Fruit fly (Drosophila melanogaster) whole organism, embryonic: ENCODE results near the gene Cisd2.
A peak's percentile ranks its signal among the peaks of the same experiment; 100 is the strongest.

ENCODE experiments used
- Abd-B ChIP-seq: fragments of 200-800 bp; sonication (Bioruptor generic); optimal IDR thresholded peaks from 2 replicates; lab custom pipeline; 2018; ENCODE audit warnings: missing biosample characterization, mild to moderate bottlenecking, missing genetic modification characterization, moderate library complexity
- Atf-2 ChIP-seq: fragments of 200-800 bp; sonication (Bioruptor generic); optimal IDR thresholded peaks from 2 replicates; lab custom pipeline; 2016; ENCODE audit warnings: missing biosample characterization, missing genetic modification characterization
- Bdp1 ChIP-seq: fragments of 200-800 bp; sonication (Bioruptor generic); optimal IDR thresholded peaks from 3 replicates; lab custom pipeline; 2016; ENCODE audit warnings: missing biosample characterization, missing genetic modification characterization
- Bgb ChIP-seq: fragments of 200-800 bp; sonication (Bioruptor generic); IDR thresholded peaks from 2 replicates; pipeline ENCODE4 v1.3.6; 2022; ENCODE audit warnings: missing biosample characterization, missing genetic modification characterization; ENCODE audit not compliant: partially characterized antibody
- CG10565 ChIP-seq: fragments of 200-800 bp; sonication (Bioruptor generic); optimal IDR thresholded peaks from 3 replicates; lab custom pipeline; 2016; ENCODE audit warnings: missing biosample characterization, mild to moderate bottlenecking, missing genetic modification characterization
- CG11723 ChIP-seq: fragments of 200-800 bp; sonication (Bioruptor generic); optimal IDR thresholded peaks from 2 replicates; lab custom pipeline; 2017; ENCODE audit warnings: missing biosample characterization, mild to moderate bottlenecking, missing genetic modification characterization
- CG13123 ChIP-seq: fragments of 200-800 bp; sonication (Bioruptor generic); optimal IDR thresholded peaks from 2 replicates; lab custom pipeline; 2016; ENCODE audit warnings: missing biosample characterization, missing genetic modification characterization
- CG17385 ChIP-seq: fragments of 200-800 bp; sonication (Bioruptor generic); optimal IDR thresholded peaks from 3 replicates; lab custom pipeline; 2018; ENCODE audit warnings: missing biosample characterization, mild to moderate bottlenecking, missing genetic modification characterization
- CG2116 ChIP-seq: fragments of 200-800 bp; sonication (Bioruptor generic); optimal IDR thresholded peaks from 3 replicates; lab custom pipeline; 2018; ENCODE audit warnings: missing biosample characterization, mild to moderate bottlenecking, missing genetic modification characterization
- CG33557 ChIP-seq: fragments of 200-800 bp; sonication (Bioruptor generic); optimal IDR thresholded peaks from 2 replicates; lab custom pipeline; 2019; ENCODE audit warnings: missing biosample characterization, mild to moderate bottlenecking, missing genetic modification characterization, moderate library complexity
- CG3847 ChIP-seq: fragments of 200-800 bp; sonication (Bioruptor generic); IDR thresholded peaks from 2 replicates; pipeline ENCODE4 v1.3.6; 2022; ENCODE audit warnings: missing biosample characterization, missing genetic modification characterization
- CG6689 ChIP-seq: fragments of 200-800 bp; sonication (Bioruptor generic); IDR thresholded peaks from 2 replicates; pipeline ENCODE4 v1.3.6; 2022; ENCODE audit warnings: missing biosample characterization, missing genetic modification characterization
- CG7745 ChIP-seq: fragments of 200-800 bp; sonication (Bioruptor generic); optimal IDR thresholded peaks from 2 replicates; lab custom pipeline; 2018; ENCODE audit warnings: missing biosample characterization, mild to moderate bottlenecking, missing genetic modification characterization, moderate library complexity
- CG8089 ChIP-seq: fragments of 200-800 bp; sonication (Bioruptor generic); optimal IDR thresholded peaks from 3 replicates; lab custom pipeline; 2016; ENCODE audit warnings: missing biosample characterization, missing genetic modification characterization
- D19A ChIP-seq: fragments of 200-800 bp; optimal IDR thresholded peaks from 3 replicates; lab custom pipeline; 2019; ENCODE audit warnings: missing biosample characterization, mild to moderate bottlenecking, missing genetic modification characterization, moderate library complexity
- Deaf1 ChIP-seq: fragments of 200-800 bp; optimal IDR thresholded peaks from 3 replicates; lab custom pipeline; 2019; ENCODE audit warnings: missing biosample characterization, mild to moderate bottlenecking, missing genetic modification characterization, moderate library complexity
- Dp ChIP-seq: fragments of 200-800 bp; sonication (Bioruptor generic); optimal IDR thresholded peaks from 2 replicates; lab custom pipeline; 2018; ENCODE audit warnings: missing biosample characterization, mild to moderate bottlenecking, missing genetic modification characterization, moderate library complexity
- Elba2 ChIP-seq: fragments of 200-800 bp; sonication (Bioruptor generic); optimal IDR thresholded peaks from 3 replicates; lab custom pipeline; 2016; ENCODE audit warnings: missing biosample characterization, missing genetic modification characterization
- Ets65A ChIP-seq: fragments of 200-800 bp; sonication (Bioruptor generic); peaks from one replicate; lab custom pipeline; 2016; ENCODE audit warnings: missing biosample characterization, missing genetic modification characterization
- H2.0 ChIP-seq: fragments of 200-800 bp; sonication (Bioruptor generic); IDR thresholded peaks from 2 replicates; pipeline ENCODE4 v1.3.6; 2022; ENCODE audit warnings: missing biosample characterization, missing genetic modification characterization
- HLH3B ChIP-seq: fragments of 200-800 bp; sonication (Bioruptor generic); IDR thresholded peaks from 2 replicates; pipeline ENCODE4 v1.3.6; 2022; ENCODE audit warnings: missing biosample characterization, missing genetic modification characterization
- Hmr ChIP-seq: fragments of 200-800 bp; sonication (Bioruptor generic); optimal IDR thresholded peaks from 3 replicates; lab custom pipeline; 2017; ENCODE audit warnings: mild to moderate bottlenecking, missing biosample characterization, missing genetic modification reagents, missing genetic modification characterization
- Hr78 ChIP-seq, 2 experiments: fragments of 200-800 bp in 1 of 2; fragments of >200 bp in 1 of 2; sonication (Bioruptor generic) in 1 of 2; optimal IDR thresholded peaks; 2 replicates each; lab custom pipeline; 2017 to 2019; ENCODE audit warnings: missing biosample characterization in 2 of 2, missing genetic modification characterization in 2 of 2, mild to moderate bottlenecking in 1 of 2, moderate library complexity in 1 of 2
- MBD-R2 ChIP-seq: fragments of 200-800 bp; sonication (Bioruptor generic); IDR thresholded peaks from 2 replicates; pipeline ENCODE4 v1.3.6; 2022; ENCODE audit warnings: missing biosample characterization, missing genetic modification characterization
- MTF-1 ChIP-seq: fragments of 200-800 bp; sonication (Bioruptor generic); optimal IDR thresholded peaks from 2 replicates; lab custom pipeline; 2018; ENCODE audit warnings: missing biosample characterization, mild to moderate bottlenecking, missing genetic modification characterization, borderline replicate concordance
- Mad ChIP-seq: fragments of 200-800 bp; sonication (Bioruptor generic); optimal IDR thresholded peaks from 2 replicates; lab custom pipeline; 2016; ENCODE audit warnings: missing biosample characterization, missing genetic modification characterization
- Poxn ChIP-seq: fragments of 200-800 bp; sonication (Bioruptor generic); IDR thresholded peaks from 2 replicates; pipeline ENCODE4 v1.3.6; 2022; ENCODE audit warnings: missing biosample characterization, missing genetic modification characterization
- Taf1 ChIP-seq: fragments of 200-800 bp; sonication (Bioruptor generic); IDR thresholded peaks from 2 replicates; pipeline ENCODE4 v1.3.6; 2022; ENCODE audit warnings: missing biosample characterization, missing genetic modification characterization
- Xrp1 ChIP-seq: fragments of 200-800 bp; sonication (Bioruptor generic); IDR thresholded peaks from 2 replicates; pipeline ENCODE4 v1.3.6; 2022; ENCODE audit warnings: missing biosample characterization, missing genetic modification characterization
- YL-1 ChIP-seq: fragments of 200-800 bp; sonication (Bioruptor generic); optimal IDR thresholded peaks from 3 replicates; lab custom pipeline; 2017; ENCODE audit warnings: missing biosample characterization, mild to moderate bottlenecking, missing genetic modification characterization
- amos ChIP-seq: fragments of 200-800 bp; sonication (Bioruptor generic); IDR thresholded peaks from 2 replicates; pipeline ENCODE4 v1.3.6; 2022; ENCODE audit warnings: missing biosample characterization, missing genetic modification characterization; ENCODE audit not compliant: partially characterized antibody
- bab2 ChIP-seq: fragments of 200-800 bp; sonication (Bioruptor generic); optimal IDR thresholded peaks from 2 replicates; lab custom pipeline; 2016; ENCODE audit warnings: missing biosample characterization, missing genetic modification characterization
- bowl ChIP-seq: fragments of 200-800 bp; sonication (Bioruptor generic); IDR thresholded peaks from 2 replicates; pipeline ENCODE4 v1.3.6; 2022; ENCODE audit warnings: missing biosample characterization, missing genetic modification characterization
- btn ChIP-seq: fragments of 200-800 bp; sonication (Bioruptor generic); optimal IDR thresholded peaks from 2 replicates; lab custom pipeline; 2016; ENCODE audit warnings: missing biosample characterization, missing genetic modification characterization
- ewg ChIP-seq: fragments of 200-800 bp; sonication (Bioruptor generic); optimal IDR thresholded peaks from 3 replicates; lab custom pipeline; 2017; ENCODE audit warnings: mild to moderate bottlenecking, missing biosample characterization, missing genetic modification reagents, missing genetic modification characterization
- eyg ChIP-seq: fragments of 200-800 bp; sonication (Bioruptor generic); optimal IDR thresholded peaks from 3 replicates; lab custom pipeline; 2016; ENCODE audit warnings: missing biosample characterization, missing genetic modification characterization
- fd96Cb ChIP-seq: fragments of 200-800 bp; sonication (Bioruptor generic); optimal IDR thresholded peaks from 2 replicates; lab custom pipeline; 2018; ENCODE audit warnings: missing biosample characterization, mild to moderate bottlenecking, missing genetic modification characterization, moderate library complexity
- gem ChIP-seq: fragments of 200-800 bp; sonication (Bioruptor generic); optimal IDR thresholded peaks from 2 replicates; lab custom pipeline; 2019; ENCODE audit warnings: missing biosample characterization, mild to moderate bottlenecking, missing genetic modification characterization, moderate library complexity
- grau ChIP-seq: fragments of 200-800 bp; optimal IDR thresholded peaks from 3 replicates; lab custom pipeline; 2019; ENCODE audit warnings: missing biosample characterization, mild to moderate bottlenecking, missing genetic modification characterization, moderate library complexity
- hbn ChIP-seq: fragments of 200-800 bp; sonication (Bioruptor generic); IDR thresholded peaks from 2 replicates; pipeline ENCODE4 v1.3.6; 2022; ENCODE audit warnings: missing biosample characterization, missing genetic modification characterization; ENCODE audit not compliant: partially characterized antibody
- hkb ChIP-seq, 2 experiments: fragments of 200-800 bp in 1 of 2; fragments of >200 bp in 1 of 2; sonication (Bioruptor generic) in 1 of 2; IDR thresholded peaks in 1 of 2; optimal IDR thresholded peaks in 1 of 2; 2 replicates each; pipeline versions ENCODE4 v1.3.6 to Lab custom; 2017 to 2022; ENCODE audit warnings: missing biosample characterization in 1 of 2, missing genetic modification characterization in 1 of 2
- lbe ChIP-seq: fragments of 200-800 bp; sonication (Bioruptor generic); optimal IDR thresholded peaks from 2 replicates; lab custom pipeline; 2016; ENCODE audit warnings: missing biosample characterization, mild to moderate bottlenecking, missing genetic modification characterization
- prd ChIP-seq, 3 experiments: fragments of >200 bp in 2 of 3; fragments of 200-800 bp in 1 of 3; sonication (Bioruptor generic) in 1 of 3; optimal IDR thresholded peaks in 2 of 3; IDR thresholded peaks in 1 of 3; 2 replicates in 2 of 3; 3 replicates in 1 of 3; pipeline versions ENCODE4 v1.3.6 to Lab custom; 2017 to 2022; ENCODE audit warnings: missing biosample characterization in 1 of 3, missing genetic modification characterization in 1 of 3
- run ChIP-seq: fragments of 200-800 bp; sonication (Bioruptor generic); optimal IDR thresholded peaks from 3 replicates; lab custom pipeline; 2018; ENCODE audit warnings: missing biosample characterization, mild to moderate bottlenecking, missing genetic modification characterization
- sd ChIP-seq: fragments of 200-800 bp; sonication (Bioruptor generic); optimal IDR thresholded peaks from 3 replicates; lab custom pipeline; 2018; ENCODE audit warnings: missing biosample characterization, mild to moderate bottlenecking, missing genetic modification characterization, moderate library complexity
- sim ChIP-seq: fragments of 200-800 bp; sonication (Bioruptor generic); IDR thresholded peaks from 2 replicates; pipeline ENCODE4 v1.3.6; 2022; ENCODE audit warnings: missing biosample characterization, missing genetic modification characterization
- tx ChIP-seq: fragments of 200-800 bp; sonication (Bioruptor generic); optimal IDR thresholded peaks from 2 replicates; lab custom pipeline; 2016; ENCODE audit warnings: missing biosample characterization, missing genetic modification characterization

Cisd2 gene

dm6 chr3R:29204612-29205480 lies 18.4 kb downstream of the Cisd2 start (continued):
- TF ChIP-seq Bdp1 (peak; percentile 55), ewg (GFP tag; lab: Kevin White, UChicago) (peak; percentile 68), amos (GFP tag; lab: Robert Waterston, UW) (no peak), CG13123 (peak; percentile 38), Elba2 (GFP tag; lab: Kevin White, UChicago) (no peak), Poxn (GFP tag; lab: Robert Waterston, UW) (no peak), CG2116 (GFP tag; lab: Kevin White, UChicago) (peak; percentile 29), CG3847 (GFP tag; lab: Robert Waterston, UW) (peak; percentile 65), CG6689 (GFP tag; lab: Robert Waterston, UW) (peak; percentile 87), Abd-B (GFP tag; lab: Kevin White, UChicago) (peak; percentile 75), lbe (GFP tag; lab: Kevin White, UChicago) (no peak), Mad (GFP tag; lab: Kevin White, UChicago) (peak; percentile 45), MBD-R2 (GFP tag; lab: Robert Waterston, UW) (no peak), Xrp1 (GFP tag; lab: Robert Waterston, UW) (peak; percentile 89), btn (GFP tag; lab: Kevin White, UChicago) (peak; percentile 69), prd (optimal IDR thresholded peaks at IDR 0.05; lab: Kevin White, UChicago) (no peak), prd (GFP tag; IDR thresholded peaks at IDR 0.05; lab: Robert Waterston, UW) (peak; percentile 88), tx (GFP tag; lab: Kevin White, UChicago) (peak; percentile 62), fd96Cb (tag; lab: Kevin White, UChicago) (peak; percentile 88), Ets65A (GFP tag; lab: Kevin White, UChicago) (peak; percentile 92), CG17385 (GFP tag; lab: Kevin White, UChicago) (peak; percentile 66), Bgb (GFP tag; lab: Robert Waterston, UW) (no peak), grau (tag; lab: Kevin White, UChicago) (peak; percentile 76), H2.0 (GFP tag; lab: Robert Waterston, UW) (peak; percentile 78), gem (tag; lab: Kevin White, UChicago) (peak; percentile 87), CG10565 (GFP tag; lab: Kevin White, UChicago) (peak; percentile 24), Hmr (peak; percentile 16), bab2 (peak; percentile 74), sd (tag; lab: Kevin White, UChicago) (peak; percentile 18), Taf1 (GFP tag; lab: Robert Waterston, UW) (no peak), hkb (optimal IDR thresholded peaks at IDR 0.05; lab: Kevin White, UChicago) (no peak), hkb (GFP tag; IDR thresholded peaks at IDR 0.05; lab: Robert Waterston, UW) (peak; percentile 78), eyg (GFP tag; lab: Kevin White, UChicago) (peak; percentile 60), D19A (peak; percentile 71), sim (GFP tag; lab: Robert Waterston, UW) (peak; percentile 61; the same call in 1 of the 2 replicates), HLH3B (peak; percentile 88), CG7745 (tag; lab: Kevin White, UChicago) (no peak), MTF-1 (GFP tag; lab: Kevin White, UChicago) (no peak), Dp (GFP tag; lab: Kevin White, UChicago) (no peak), run (tag; lab: Kevin White, UChicago) (peak; percentile 65), hbn (no peak), CG11723 (GFP tag; lab: Kevin White, UChicago) (peak; percentile 78), Deaf1 (tag; lab: Kevin White, UChicago) (peak; percentile 24), bowl (GFP tag; lab: Robert Waterston, UW) (no peak), CG33557 (GFP tag; lab: Kevin White, UChicago) (peak; percentile 57), YL-1 (GFP tag; lab: Kevin White, UChicago) (no peak), Hr78 (GFP tag; optimal IDR thresholded peaks at IDR 0.05; lab: Kevin White, UChicago) (peak in 1 of 2 experiments; percentile 58), Atf-2 (GFP tag; lab: Kevin White, UChicago) (peak; percentile 61), CG8089 (GFP tag; lab: Kevin White, UChicago) (peak; percentile 60)
